Worm (Caenorhabditis elegans) whole organism, young adult: Measurements from ENCODE around the gene mrg-1.

Experiments used
- B0035.1 ChIP-seq: sonication (generic microtip); optimal IDR thresholded peaks from 2 replicates; lab custom pipeline; 2016; ENCODE audit warnings: missing genetic modification characterization, mild to moderate bottlenecking, missing compliant biosample characterization, missing genotype, missing genetic modification reagents
- B0261.1 ChIP-seq: sonication (generic microtip); optimal IDR thresholded peaks from 2 replicates; lab custom pipeline; 2016; ENCODE audit warnings: mild to moderate bottlenecking, missing genetic modification characterization, moderate library complexity, missing compliant biosample characterization
- T26A5.8 ChIP-seq: sonication (generic microtip); optimal IDR thresholded peaks from 2 replicates; lab custom pipeline; 2016; ENCODE audit warnings: missing genetic modification characterization, missing compliant biosample characterization
- Y79H2A.3 ChIP-seq: fragments of 200-800 bp; sonication (Bioruptor generic); conservative IDR thresholded peaks from 2 replicates; pipeline ENCODE4 v1.3.6; 2022; ENCODE audit warnings: missing genetic modification reagents, missing genetic modification characterization, missing compliant biosample characterization
- ccch-3 ChIP-seq: fragments of 200-800 bp; sonication (Bioruptor generic); optimal IDR thresholded peaks from 2 replicates; lab custom pipeline; 2018; ENCODE audit warnings: mild to moderate bottlenecking, missing genetic modification characterization, missing compliant biosample characterization
- ceh-100 ChIP-seq: fragments of 200-800 bp; sonication (Bioruptor generic); IDR thresholded peaks from 2 replicates; pipeline ENCODE4 v1.3.6; 2022; ENCODE audit warnings: missing genetic modification reagents, missing genetic modification characterization, missing compliant biosample characterization
- ceh-79 ChIP-seq: sonication (generic microtip); optimal IDR thresholded peaks from 2 replicates; lab custom pipeline; 2017; ENCODE audit warnings: mild to moderate bottlenecking, missing genetic modification characterization, missing compliant biosample characterization
- dpl-1 ChIP-seq: fragments of 150-350 bp; optimal IDR thresholded peaks from 2 replicates; lab custom pipeline; 2014; ENCODE audit warnings: missing biosample characterization, missing genetic modification reagents, missing genetic modification characterization
- lin-35 ChIP-seq, 3 experiments: fragments of 150-350 bp in 2 of 3; sonication (generic microtip) in 1 of 3; optimal IDR thresholded peaks; 2 replicates each; lab custom pipeline; 2014 to 2018; ENCODE audit warnings: missing biosample characterization in 3 of 3, missing genetic modification characterization in 3 of 3, missing genetic modification reagents in 3 of 3
- nhr-27 ChIP-seq: fragments of 200-800 bp; sonication (Bioruptor generic); optimal IDR thresholded peaks from 2 replicates; lab custom pipeline; 2018; ENCODE audit warnings: mild to moderate bottlenecking, missing genetic modification characterization, moderate library complexity, missing compliant biosample characterization
- somi-1 ChIP-seq: fragments of 200-800 bp; sonication (Bioruptor generic); optimal IDR thresholded peaks from 2 replicates; lab custom pipeline; 2018; ENCODE audit warnings: mild to moderate bottlenecking, missing genetic modification characterization, missing compliant biosample characterization
- sptf-2 ChIP-seq: fragments of 200-800 bp; sonication (Bioruptor generic); optimal IDR thresholded peaks from 2 replicates; lab custom pipeline; 2018; ENCODE audit warnings: mild to moderate bottlenecking, missing genetic modification characterization, missing compliant biosample characterization

DNA sequence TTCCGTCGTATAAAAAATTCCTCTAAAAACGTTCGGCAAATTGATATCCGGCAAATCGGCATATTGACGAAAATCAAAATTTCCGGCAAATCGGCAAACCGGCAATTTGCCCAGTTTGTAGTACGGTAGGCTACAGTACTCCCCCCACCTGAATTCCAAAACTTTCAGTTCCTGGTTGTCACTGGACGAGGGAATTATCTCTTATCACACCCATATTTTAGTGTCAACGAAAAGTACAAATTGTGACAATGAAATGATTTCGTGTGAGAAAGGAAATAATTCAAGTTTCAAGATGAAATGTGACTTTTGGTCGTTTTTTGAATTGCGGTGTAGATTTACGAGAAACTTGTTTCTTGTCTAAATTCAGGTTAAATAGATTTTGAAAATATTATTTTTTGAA, 41.4 kb downstream of the mrg-1 start:
- no peak for TF ChIP-seq sptf-2 (GFP tag; lab: Kevin White, UChicago)
- no peak for TF ChIP-seq somi-1 (GFP tag; lab: Kevin White, UChicago)
- TF ChIP-seq ceh-100 = no peak
- TF ChIP-seq ceh-79 (tag; lab: Kevin White, UChicago) = no peak
- TF ChIP-seq B0261.1 (tag; lab: Kevin White, UChicago) = no peak
- no peak for TF ChIP-seq lin-35 (GFP tag; optimal IDR thresholded peaks at IDR 0.05; lab: Kevin White, UChicago)
- TF ChIP-seq T26A5.8 (tag; lab: Kevin White, UChicago) = no peak
- no peak for TF ChIP-seq B0035.1 (tag; lab: Kevin White, UChicago)
- no peak for TF ChIP-seq nhr-27 (tag; lab: Kevin White, UChicago)
- TF ChIP-seq dpl-1 (GFP tag; lab: Kevin White, UChicago) = no peak
- TF ChIP-seq ccch-3 (GFP tag; lab: Kevin White, UChicago) = no peak
- TF ChIP-seq Y79H2A.3 (GFP tag; lab: Robert Waterston, UW) = no peak
